Worm (Caenorhabditis elegans) whole organism, L1 larva: ENCODE data around the gene srh-78.
A peak's percentile ranks its signal among the peaks of the same experiment; 100 is the strongest.

Source experiments
- C16A3.4 ChIP-seq: fragments of 150-350 bp; optimal IDR thresholded peaks from 2 replicates; lab custom pipeline; 2014; ENCODE audit warnings: missing biosample characterization, missing genetic modification characterization
- Y116A8C.19 ChIP-seq: sonication (generic microtip); optimal IDR thresholded peaks from 2 replicates; lab custom pipeline; 2016; ENCODE audit warnings: missing compliant biosample characterization, missing genetic modification characterization, borderline replicate concordance
- aha-1 ChIP-seq: fragments of 150-350 bp; optimal IDR thresholded peaks from 2 replicates; lab custom pipeline; 2014; ENCODE audit warnings: missing biosample characterization, missing genetic modification characterization
- aly-2 ChIP-seq: fragments of 150-350 bp; optimal IDR thresholded peaks from 2 replicates; lab custom pipeline; 2014; ENCODE audit warnings: missing biosample characterization, missing genetic modification characterization
- ceh-8 ChIP-seq: fragments of 200-800 bp; sonication (Bioruptor generic); optimal IDR thresholded peaks from 2 replicates; lab custom pipeline; 2018; ENCODE audit warnings: mild to moderate bottlenecking, missing genetic modification characterization, moderate library complexity, missing compliant biosample characterization
- ceh-88 ChIP-seq: fragments of 200-800 bp; sonication (Bioruptor generic); IDR thresholded peaks from 2 replicates; pipeline ENCODE4 v1.3.6; 2022; ENCODE audit warnings: missing genetic modification characterization, missing compliant biosample characterization
- ces-1 ChIP-seq: fragments of 150-350 bp; optimal IDR thresholded peaks from 2 replicates; lab custom pipeline; 2014; ENCODE audit warnings: missing biosample characterization, missing genetic modification reagents, missing genetic modification characterization
- efl-1 ChIP-seq, 4 experiments: fragments of 150-350 bp; optimal IDR thresholded peaks in 3 of 4; peaks in 1 of 4; 1 replicate in 1 of 4; 2 replicates in 3 of 4; lab custom pipeline; 2014; ENCODE audit warnings: missing biosample characterization in 2 of 4, missing genetic modification characterization in 2 of 4, missing genetic modification reagents in 2 of 4
- efl-3 ChIP-seq: fragments of 200-800 bp; sonication (Bioruptor generic); optimal IDR thresholded peaks from 2 replicates; lab custom pipeline; 2018; ENCODE audit warnings: mild to moderate bottlenecking, missing genetic modification characterization, missing compliant biosample characterization
- elt-2 ChIP-seq: sonication (generic microtip); optimal IDR thresholded peaks from 2 replicates; lab custom pipeline; 2016; ENCODE audit warnings: missing genetic modification characterization, mild to moderate bottlenecking, inconsistent platforms, missing compliant biosample characterization, missing genetic modification reagents
- ets-5 ChIP-seq: fragments of 200-800 bp; sonication (Bioruptor generic); IDR thresholded peaks from 2 replicates; pipeline ENCODE4 v1.3.6; 2022; ENCODE audit warnings: missing genetic modification characterization, missing compliant biosample characterization
- fkh-10 ChIP-seq: sonication (generic microtip); optimal IDR thresholded peaks from 2 replicates; lab custom pipeline; 2017; ENCODE audit warnings: missing biosample characterization, missing genetic modification reagents, missing genetic modification characterization
- hlh-4 ChIP-seq: sonication (generic microtip); optimal IDR thresholded peaks from 2 replicates; lab custom pipeline; 2016; ENCODE audit warnings: mild to moderate bottlenecking, missing genetic modification characterization, missing compliant biosample characterization
- hpl-2 ChIP-seq: fragments of 150-350 bp; optimal IDR thresholded peaks from 2 replicates; lab custom pipeline; 2014; ENCODE audit warnings: missing biosample characterization, missing genetic modification reagents, missing genetic modification characterization
- isw-1 ChIP-seq: fragments of 200-800 bp; sonication (Bioruptor generic); IDR thresholded peaks from 2 replicates; pipeline ENCODE4 v1.3.6; 2022; ENCODE audit warnings: missing genetic modification characterization, missing compliant biosample characterization
- lin-13 ChIP-seq: fragments of 150-350 bp; optimal IDR thresholded peaks from 2 replicates; lab custom pipeline; 2014; ENCODE audit warnings: missing biosample characterization, missing genetic modification reagents, missing genetic modification characterization
- lin-14 ChIP-seq: fragments of 200-800 bp; sonication (Bioruptor generic); optimal IDR thresholded peaks from 2 replicates; lab custom pipeline; 2018; ENCODE audit warnings: mild to moderate bottlenecking, missing genetic modification characterization, moderate library complexity, missing compliant biosample characterization
- lin-35 ChIP-seq, 2 experiments: fragments of 150-350 bp; optimal IDR thresholded peaks; 2 replicates each; lab custom pipeline; 2014; ENCODE audit warnings: missing biosample characterization in 2 of 2, missing genetic modification characterization in 2 of 2, missing genetic modification reagents in 2 of 2
- mef-2 ChIP-seq: fragments of 150-350 bp; optimal IDR thresholded peaks from 2 replicates; lab custom pipeline; 2014; ENCODE audit warnings: missing biosample characterization, missing genetic modification characterization
- nhr-11 ChIP-seq: fragments of 150-350 bp; optimal IDR thresholded peaks from 2 replicates; lab custom pipeline; 2014; ENCODE audit warnings: missing biosample characterization, missing genetic modification characterization
- nhr-20 ChIP-seq: sonication (generic microtip); optimal IDR thresholded peaks from 2 replicates; lab custom pipeline; 2016; ENCODE audit warnings: mild to moderate bottlenecking, missing genetic modification characterization, missing compliant biosample characterization
- nhr-237 ChIP-seq: fragments of 150-350 bp; optimal IDR thresholded peaks from 2 replicates; lab custom pipeline; 2014; ENCODE audit warnings: missing biosample characterization, missing genetic modification characterization
- nhr-28 ChIP-seq: fragments of 150-350 bp; optimal IDR thresholded peaks from 2 replicates; lab custom pipeline; 2014; ENCODE audit warnings: missing biosample characterization, missing genetic modification characterization
- nhr-71 ChIP-seq: sonication (generic microtip); optimal IDR thresholded peaks from 2 replicates; lab custom pipeline; 2016; ENCODE audit warnings: mild to moderate bottlenecking, missing genetic modification characterization, moderate library complexity, missing compliant biosample characterization
- nhr-77 ChIP-seq: fragments of 150-350 bp; optimal IDR thresholded peaks from 2 replicates; lab custom pipeline; 2014; ENCODE audit warnings: missing biosample characterization, missing genetic modification characterization
- nhr-90 ChIP-seq: sonication (generic microtip); optimal IDR thresholded peaks from 2 replicates; lab custom pipeline; 2016; ENCODE audit warnings: mild to moderate bottlenecking, missing genetic modification characterization, missing compliant biosample characterization; ENCODE audit not compliant: poor library complexity
- pag-3 ChIP-seq: sonication (generic microtip); optimal IDR thresholded peaks from 2 replicates; lab custom pipeline; 2017; ENCODE audit warnings: missing genetic modification characterization, mild to moderate bottlenecking, missing compliant biosample characterization, antibody characterized with exemption, borderline replicate concordance; ENCODE audit not compliant: insufficient read depth
- pqm-1 ChIP-seq: sonication (generic microtip); optimal IDR thresholded peaks from 3 replicates; lab custom pipeline; 2017; ENCODE audit warnings: missing biosample characterization, missing genetic modification characterization
- rnt-1 ChIP-seq: sonication (generic microtip); optimal IDR thresholded peaks from 2 replicates; lab custom pipeline; 2016; ENCODE audit warnings: mild to moderate bottlenecking, missing genetic modification characterization, moderate library complexity, missing compliant biosample characterization
- skn-1 ChIP-seq: fragments of 150-350 bp; optimal IDR thresholded peaks from 2 replicates; lab custom pipeline; 2014; ENCODE audit warnings: missing biosample characterization, missing genetic modification characterization
- snpc-4 ChIP-seq: fragments of 150-350 bp; optimal IDR thresholded peaks from 2 replicates; lab custom pipeline; 2014; ENCODE audit warnings: missing biosample characterization, missing genetic modification characterization
- snu-23 ChIP-seq: sonication (generic microtip); optimal IDR thresholded peaks from 2 replicates; lab custom pipeline; 2016; ENCODE audit warnings: missing genetic modification characterization, missing compliant biosample characterization
- sptf-1 ChIP-seq: fragments of 150-350 bp; optimal IDR thresholded peaks from 2 replicates; lab custom pipeline; 2014; ENCODE audit warnings: missing biosample characterization, missing genetic modification characterization
- sup-37 ChIP-seq: fragments of 200-800 bp; sonication (Bioruptor generic); optimal IDR thresholded peaks from 2 replicates; lab custom pipeline; 2018; ENCODE audit warnings: mild to moderate bottlenecking, missing genetic modification characterization, missing compliant biosample characterization
- tbx-2 ChIP-seq: sonication (generic microtip); optimal IDR thresholded peaks from 2 replicates; lab custom pipeline; 2016; ENCODE audit warnings: missing genetic modification characterization, missing compliant biosample characterization
- unc-130 ChIP-seq: fragments of 150-350 bp; optimal IDR thresholded peaks from 2 replicates; lab custom pipeline; 2017; ENCODE audit warnings: missing biosample characterization, missing genetic modification characterization, inconsistent platforms
- unc-30 ChIP-seq: sonication (generic microtip); optimal IDR thresholded peaks from 2 replicates; lab custom pipeline; 2017; ENCODE audit warnings: missing biosample characterization, missing genetic modification characterization
- unc-62 ChIP-seq: fragments of 150-350 bp; optimal IDR thresholded peaks from 2 replicates; lab custom pipeline; 2014; ENCODE audit warnings: missing biosample characterization, missing genetic modification reagents, missing genetic modification characterization

srh-78 gene

ce11 chrV:237012-237411, 20.1 kb downstream of the srh-78 start:
- TF ChIP-seq isw-1 (GFP tag; lab: Robert Waterston, UW) (no peak), nhr-20 (tag; lab: Kevin White, UChicago) (no peak), pqm-1 (tag; lab: Kevin White, UChicago) (no peak), nhr-28 (no peak), hpl-2 (GFP tag; lab: Kevin White, UChicago) (no peak), tbx-2 (tag; lab: Kevin White, UChicago) (no peak), ces-1 (GFP tag; lab: Kevin White, UChicago) (no peak), pag-3 (tag; lab: Kevin White, UChicago) (no peak), sup-37 (GFP tag; lab: Kevin White, UChicago) (no peak), sptf-1 (no peak), ets-5 (GFP tag; lab: Robert Waterston, UW) (no peak), aha-1 (tag; lab: Kevin White, UChicago) (no peak), nhr-77 (tag; lab: Kevin White, UChicago) (no peak), lin-13 (GFP tag; lab: Kevin White, UChicago) (no peak)

DNA sequence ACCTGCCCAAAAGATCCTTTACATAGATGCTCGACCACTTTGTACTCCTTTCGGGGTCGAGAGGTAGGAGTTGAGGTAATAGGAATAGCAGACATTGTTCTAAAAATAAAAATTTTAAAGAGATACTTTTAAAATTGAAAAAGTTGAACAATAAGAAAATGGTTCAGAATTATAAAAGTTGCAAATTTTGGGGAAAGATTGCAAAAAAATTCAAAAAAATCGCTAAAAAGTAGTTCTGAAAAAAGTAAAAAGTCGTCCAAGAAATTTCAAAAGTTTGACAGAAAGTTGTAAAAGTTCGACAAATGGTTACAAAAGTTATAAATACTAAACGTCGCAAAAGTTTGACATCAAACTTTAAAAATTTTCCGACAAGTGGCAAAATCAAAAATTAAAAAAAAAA, 21.1 kb downstream of the srh-78 start, which contains the start of gene R02C2.1:
Gene R02C2.1, minus strand, starts transcription at position 101 of the 400 bp plus-strand sequence.
- TF ChIP-seq unc-130 (tag; lab: Kevin White, UChicago) = no peak
- TF ChIP-seq nhr-11 (tag; lab: Kevin White, UChicago) = no peak
- no peak for TF ChIP-seq lin-35 (GFP tag; optimal IDR thresholded peaks at IDR 0.05; lab: Kevin White, UChicago)
- no peak for TF ChIP-seq snu-23 (GFP tag; lab: Kevin White, UChicago)
- TF ChIP-seq nhr-71 (tag; lab: Kevin White, UChicago) = no peak
- TF ChIP-seq skn-1 (tag; lab: Kevin White, UChicago) = no peak
- no peak for TF ChIP-seq unc-30 (tag; lab: Kevin White, UChicago)
- TF ChIP-seq nhr-90 (tag; lab: Kevin White, UChicago) = no peak
- TF ChIP-seq hlh-4 (tag; lab: Kevin White, UChicago) = no peak
- TF ChIP-seq lin-14 (GFP tag; lab: Kevin White, UChicago) = no peak
- TF ChIP-seq fkh-10 (GFP tag; lab: Kevin White, UChicago) = no peak
- TF ChIP-seq C16A3.4 = no peak
- TF ChIP-seq aha-1 (tag; lab: Kevin White, UChicago) = no peak

DNA sequence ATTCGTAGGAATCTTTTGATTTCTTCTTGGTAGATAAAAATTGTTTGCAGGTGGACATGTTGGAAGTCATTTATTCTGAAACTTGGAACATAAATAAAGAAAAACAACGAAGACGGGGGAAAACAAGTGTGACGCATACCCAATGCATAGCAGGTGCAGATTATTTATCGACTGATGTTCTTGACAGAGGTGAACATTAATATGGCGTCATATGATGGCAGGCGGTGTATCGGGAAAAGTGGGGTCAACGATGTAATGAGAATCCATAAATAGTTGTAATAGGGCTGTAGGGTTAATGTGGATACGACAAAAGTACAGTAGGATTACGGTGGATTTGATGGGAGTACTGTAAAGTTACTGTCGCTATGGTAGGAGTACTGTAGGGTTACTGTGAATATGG, 23.3 kb downstream of the srh-78 start, which contains the start of gene txt-2:
Gene txt-2, minus strand, starts transcription at position 214 of the 400 bp plus-strand sequence.
- TF ChIP-seq unc-62 = no peak
- no peak for TF ChIP-seq nhr-237 (tag; lab: Kevin White, UChicago)
- TF ChIP-seq elt-2 = no peak

ce11 chrV:242518-242917, 25.6 kb downstream of the srh-78 start, which contains the start of gene R02C2.7:
R02C2.7 (minus strand) TSS chrV:242618.
- TF ChIP-seq ceh-8 (GFP tag; lab: Kevin White, UChicago) (no peak), snpc-4 (tag; lab: Kevin White, UChicago) (no peak), nhr-20 (tag; lab: Kevin White, UChicago) (peak; percentile 35), pqm-1 (tag; lab: Kevin White, UChicago) (no peak), efl-3 (GFP tag; lab: Kevin White, UChicago) (no peak), Y116A8C.19 (tag; lab: Kevin White, UChicago) (no peak), efl-1 (optimal IDR thresholded peaks at IDR 0.05; lab: Kevin White, UChicago) (no peak), efl-1 (GFP tag; optimal IDR thresholded peaks at IDR 0.05 in 1 of 2; lab: Kevin White, UChicago) (peak in 1 of 2 experiments; percentile 62), unc-30 (tag; lab: Kevin White, UChicago) (no peak), rnt-1 (tag; lab: Kevin White, UChicago) (no peak), unc-130 (tag; lab: Kevin White, UChicago) (no peak), ceh-88 (GFP tag; lab: Robert Waterston, UW) (no peak), mef-2 (tag; lab: Kevin White, UChicago) (no peak), aly-2 (tag; lab: Kevin White, UChicago) (no peak)
